Fruit fly (Drosophila melanogaster): Measurements from ENCODE around the gene unc-119.
A peak's percentile ranks its signal among the peaks of the same experiment; 100 is the strongest.

unc-119 gene

dm6 chrX:7290811-7291515, at the start of gene unc-119:
TSS of gene unc-119 (minus strand) at chrX:7291298.
- peak; percentile 89 for TF ChIP-seq tj (GFP tag; optimal IDR thresholded peaks at IDR 0.05)
- no peak for TF ChIP-seq CG7045 (GFP tag; optimal IDR thresholded peaks at IDR 0.05)
- no peak for TF ChIP-seq ovo (GFP tag; optimal IDR thresholded peaks at IDR 0.05)
- TF ChIP-seq CG33017 (tag; optimal IDR thresholded peaks at IDR 0.05): no peak
- peak; percentile 17 for TF ChIP-seq CG11617 (GFP tag; optimal IDR thresholded peaks at IDR 0.05)
- TF ChIP-seq CG7101 (tag; optimal IDR thresholded peaks at IDR 0.05): peak; percentile 13
- TF ChIP-seq Clk (GFP tag; optimal IDR thresholded peaks at IDR 0.05): no peak
- TF ChIP-seq pad (GFP tag; optimal IDR thresholded peaks at IDR 0.05): peak; percentile 54
- TF ChIP-seq CG1620 (GFP tag; optimal IDR thresholded peaks at IDR 0.05): peak; percentile 4
- TF ChIP-seq cnc (optimal IDR thresholded peaks at IDR 0.05): no peak
- peak; percentile 9 for TF ChIP-seq CG14711 (tag; optimal IDR thresholded peaks at IDR 0.05)
- TF ChIP-seq cic (GFP tag; optimal IDR thresholded peaks at IDR 0.05): peak; percentile 11
- peak; percentile 2 for TF ChIP-seq bab1 (GFP tag; optimal IDR thresholded peaks at IDR 0.05)
- no peak for TF ChIP-seq CG5204 (GFP tag; optimal IDR thresholded peaks at IDR 0.05)
- TF ChIP-seq kay (GFP tag; ENCODE audit: borderline replicate concordance): no peak
- no peak for TF ChIP-seq Hr96 (GFP tag; optimal IDR thresholded peaks at IDR 0.05)
- no peak for TF ChIP-seq toe (GFP tag; optimal IDR thresholded peaks at IDR 0.05)
- TF ChIP-seq CG12768 (GFP tag; optimal IDR thresholded peaks at IDR 0.05): no peak
- TF ChIP-seq Crg-1 (GFP tag; optimal IDR thresholded peaks at IDR 0.05): peak; percentile 32
- peak; percentile 24 for TF ChIP-seq Mnt (GFP tag; optimal IDR thresholded peaks at IDR 0.05)

- TF ChIP-seq kay (GFP tag; ENCODE audit: borderline replicate concordance): no peak
- no peak for TF ChIP-seq CG11617 (GFP tag; optimal IDR thresholded peaks at IDR 0.05)
- TF ChIP-seq tj (GFP tag; optimal IDR thresholded peaks at IDR 0.05): no peak
- TF ChIP-seq cnc (optimal IDR thresholded peaks at IDR 0.05): no peak
- no peak for TF ChIP-seq CG7045 (GFP tag; optimal IDR thresholded peaks at IDR 0.05)
- no peak for TF ChIP-seq Clk (GFP tag; optimal IDR thresholded peaks at IDR 0.05)
- no peak for TF ChIP-seq CG7101 (tag; optimal IDR thresholded peaks at IDR 0.05)
- TF ChIP-seq CG33017 (tag; optimal IDR thresholded peaks at IDR 0.05): no peak
- no peak for TF ChIP-seq Crg-1 (GFP tag; optimal IDR thresholded peaks at IDR 0.05)
- TF ChIP-seq CG1620 (GFP tag; optimal IDR thresholded peaks at IDR 0.05): no peak
- no peak for TF ChIP-seq Mnt (GFP tag; optimal IDR thresholded peaks at IDR 0.05)
- no peak for TF ChIP-seq CG12768 (GFP tag; optimal IDR thresholded peaks at IDR 0.05)
- no peak for TF ChIP-seq CG14711 (tag; optimal IDR thresholded peaks at IDR 0.05)
- TF ChIP-seq CG5204 (GFP tag; optimal IDR thresholded peaks at IDR 0.05): no peak
- no peak for TF ChIP-seq cic (GFP tag; optimal IDR thresholded peaks at IDR 0.05)
- no peak for TF ChIP-seq Hr96 (GFP tag; optimal IDR thresholded peaks at IDR 0.05)
- no peak for TF ChIP-seq ovo (GFP tag; optimal IDR thresholded peaks at IDR 0.05)
- TF ChIP-seq pad (GFP tag; optimal IDR thresholded peaks at IDR 0.05): no peak
- no peak for TF ChIP-seq bab1 (GFP tag; optimal IDR thresholded peaks at IDR 0.05)
Observed at dm6 chrX:7340667-7341066, 49.6 kb upstream of the unc-119 start.

dm6 chrX:7339610-7340326, 48.7 kb upstream of the unc-119 start:
- TF ChIP-seq Mnt (GFP tag; optimal IDR thresholded peaks at IDR 0.05): no peak
- TF ChIP-seq CG12768 (GFP tag; optimal IDR thresholded peaks at IDR 0.05): no peak
- no peak for TF ChIP-seq Clk (GFP tag; optimal IDR thresholded peaks at IDR 0.05)
- no peak for TF ChIP-seq CG33017 (tag; optimal IDR thresholded peaks at IDR 0.05)
- no peak for TF ChIP-seq CG5204 (GFP tag; optimal IDR thresholded peaks at IDR 0.05)
- no peak for TF ChIP-seq CG7101 (tag; optimal IDR thresholded peaks at IDR 0.05)
- no peak for TF ChIP-seq kay (GFP tag; ENCODE audit: borderline replicate concordance)
- TF ChIP-seq Crg-1 (GFP tag; optimal IDR thresholded peaks at IDR 0.05): no peak
- no peak for TF ChIP-seq toe (GFP tag; optimal IDR thresholded peaks at IDR 0.05)
- no peak for TF ChIP-seq CG1620 (GFP tag; optimal IDR thresholded peaks at IDR 0.05)
- TF ChIP-seq CG14711 (tag; optimal IDR thresholded peaks at IDR 0.05): no peak
- TF ChIP-seq pad (GFP tag; optimal IDR thresholded peaks at IDR 0.05): no peak
- no peak for TF ChIP-seq ovo (GFP tag; optimal IDR thresholded peaks at IDR 0.05)
- TF ChIP-seq Hr96 (GFP tag; optimal IDR thresholded peaks at IDR 0.05): no peak
- no peak for TF ChIP-seq CG11617 (GFP tag; optimal IDR thresholded peaks at IDR 0.05)

dm6 chrX:7338538-7338937, 47.4 kb upstream of the unc-119 start:
- no peak for TF ChIP-seq CG5204 (GFP tag; optimal IDR thresholded peaks at IDR 0.05)

dm6 chrX:7337975-7338374, 46.9 kb upstream of the unc-119 start:
- no peak for TF ChIP-seq CG1620 (GFP tag; optimal IDR thresholded peaks at IDR 0.05)
- TF ChIP-seq pad (GFP tag; optimal IDR thresholded peaks at IDR 0.05): peak; percentile 92

dm6 chrX:7336962-7337844, 46.1 kb upstream of the unc-119 start, which contains the start of gene CBP:
TSS of gene CBP (plus strand) at chrX:7337352.
- peak; percentile 48 for TF ChIP-seq Hr96 (GFP tag; optimal IDR thresholded peaks at IDR 0.05)
- peak; percentile 69 for TF ChIP-seq bab1 (GFP tag; optimal IDR thresholded peaks at IDR 0.05)
- peak; percentile 60 for TF ChIP-seq CG7101 (tag; optimal IDR thresholded peaks at IDR 0.05)
- no peak for TF ChIP-seq Crg-1 (GFP tag; optimal IDR thresholded peaks at IDR 0.05)
- no peak for TF ChIP-seq toe (GFP tag; optimal IDR thresholded peaks at IDR 0.05)
- TF ChIP-seq cic (GFP tag; optimal IDR thresholded peaks at IDR 0.05): no peak
- TF ChIP-seq ovo (GFP tag; optimal IDR thresholded peaks at IDR 0.05): no peak
- peak; percentile 2 for TF ChIP-seq CG1620 (GFP tag; optimal IDR thresholded peaks at IDR 0.05)
- no peak for TF ChIP-seq kay (GFP tag; ENCODE audit: borderline replicate concordance)
- TF ChIP-seq CG11617 (GFP tag; optimal IDR thresholded peaks at IDR 0.05): no peak
- TF ChIP-seq pad (GFP tag; optimal IDR thresholded peaks at IDR 0.05): no peak
- TF ChIP-seq Mnt (GFP tag; optimal IDR thresholded peaks at IDR 0.05): no peak
- peak; percentile 41 for TF ChIP-seq CG14711 (tag; optimal IDR thresholded peaks at IDR 0.05)
